Worm (Caenorhabditis elegans): Measurements from ENCODE around the gene T23F11.6.

DNA sequence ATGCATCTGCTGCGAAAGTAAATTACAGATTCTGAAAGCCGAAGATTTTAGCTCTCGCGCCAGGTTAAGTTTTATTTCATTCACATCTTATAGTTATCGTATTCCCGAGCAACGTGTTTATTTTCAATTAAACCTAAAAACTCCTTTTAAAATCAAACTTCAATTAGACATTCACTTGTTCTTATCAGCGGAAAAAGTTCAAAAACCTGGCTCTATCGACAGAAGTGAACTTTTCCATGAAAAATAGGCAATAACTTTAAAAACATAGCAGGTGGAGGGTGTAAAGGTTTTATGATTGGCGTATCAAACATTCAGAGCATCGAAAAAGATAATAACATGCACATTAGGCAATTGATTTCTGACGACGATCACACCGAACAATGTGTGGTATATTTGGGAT lies 41.2 kb upstream of the T23F11.6 start, which contains the start of gene ppat-1:
- TF ChIP-seq W03F9.2 (tag; optimal IDR thresholded peaks at IDR 0.05) (no peak), dao-5 (tag; optimal IDR thresholded peaks at IDR 0.05) (no peak)
